Fruit fly (Drosophila melanogaster): ENCODE data around the gene Rbcn-3B.

dm6 chrX:1964409-1965345 is 56.0 kb downstream of the Rbcn-3B start:
- TF ChIP-seq CTCF (optimal IDR thresholded peaks at IDR 0.05), result no peak
- TF ChIP-seq CG8478 (optimal IDR thresholded peaks at IDR 0.05), result no peak
